Fruit fly (Drosophila melanogaster) whole organism, adult: ENCODE results near the gene CG43798.

Experiments
- CG11617 ChIP-seq: fragments of 200-800 bp; sonication (Bioruptor generic); optimal IDR thresholded peaks from 2 replicates; lab custom pipeline; 2017; ENCODE audit warnings: mild to moderate bottlenecking, missing biosample characterization, missing genetic modification reagents, missing genetic modification characterization
- CG12768 ChIP-seq: fragments of 200-800 bp; sonication (Bioruptor generic); optimal IDR thresholded peaks from 2 replicates; lab custom pipeline; 2017; ENCODE audit warnings: missing biosample characterization, missing genetic modification characterization, mild to moderate bottlenecking, moderate library complexity, missing genetic modification reagents
- CG14711 ChIP-seq: fragments of 200-800 bp; sonication (Bioruptor generic); optimal IDR thresholded peaks from 2 replicates; lab custom pipeline; 2018; ENCODE audit warnings: missing biosample characterization, mild to moderate bottlenecking, missing genetic modification characterization, moderate library complexity
- CG1620 ChIP-seq: fragments of 200-800 bp; sonication (Bioruptor generic); optimal IDR thresholded peaks from 2 replicates; lab custom pipeline; 2016; ENCODE audit warnings: missing biosample characterization, missing genetic modification characterization
- CG33017 ChIP-seq: fragments of 200-800 bp; sonication (Bioruptor generic); optimal IDR thresholded peaks from 2 replicates; lab custom pipeline; 2018; ENCODE audit warnings: missing biosample characterization, mild to moderate bottlenecking, missing genetic modification characterization, moderate library complexity
- CG5204 ChIP-seq: fragments of 200-800 bp; sonication (Bioruptor generic); optimal IDR thresholded peaks from 2 replicates; lab custom pipeline; 2016; ENCODE audit warnings: missing biosample characterization, missing genetic modification characterization
- CG7045 ChIP-seq: fragments of 200-800 bp; sonication (Bioruptor generic); optimal IDR thresholded peaks from 2 replicates; lab custom pipeline; 2017; ENCODE audit warnings: missing biosample characterization, mild to moderate bottlenecking, missing genetic modification characterization
- CG7101 ChIP-seq: fragments of 200-800 bp; sonication (Bioruptor generic); optimal IDR thresholded peaks from 2 replicates; lab custom pipeline; 2018; ENCODE audit warnings: missing biosample characterization, mild to moderate bottlenecking, missing genetic modification characterization, moderate library complexity
- Clk ChIP-seq: fragments of 200-800 bp; sonication (Bioruptor generic); optimal IDR thresholded peaks from 2 replicates; lab custom pipeline; 2017; ENCODE audit warnings: missing biosample characterization, missing genetic modification characterization
- Crg-1 ChIP-seq: fragments of 200-800 bp; sonication (Bioruptor generic); optimal IDR thresholded peaks from 2 replicates; lab custom pipeline; 2016; ENCODE audit warnings: missing biosample characterization, missing genetic modification characterization
- Hr96 ChIP-seq: fragments of 200-800 bp; sonication (Bioruptor generic); optimal IDR thresholded peaks from 2 replicates; lab custom pipeline; 2016; ENCODE audit warnings: missing biosample characterization, missing genetic modification characterization
- Mnt ChIP-seq: fragments of 200-800 bp; sonication (Bioruptor generic); optimal IDR thresholded peaks from 2 replicates; lab custom pipeline; 2016; ENCODE audit warnings: missing biosample characterization, mild to moderate bottlenecking, missing genetic modification characterization
- bab1 ChIP-seq: fragments of 200-800 bp; sonication (Bioruptor generic); optimal IDR thresholded peaks from 3 replicates; lab custom pipeline; 2019; ENCODE audit warnings: missing biosample characterization, mild to moderate bottlenecking, missing genetic modification characterization, moderate library complexity
- cic ChIP-seq: fragments of 200-800 bp; sonication (Bioruptor generic); optimal IDR thresholded peaks from 2 replicates; lab custom pipeline; 2017; ENCODE audit warnings: missing biosample characterization, mild to moderate bottlenecking, missing genetic modification characterization, moderate library complexity
- cnc ChIP-seq, 2 experiments: fragments of >200 bp; optimal IDR thresholded peaks; 2 replicates each; lab custom pipeline; 2017
- kay ChIP-seq: fragments of 200-800 bp; sonication (Bioruptor generic); peaks from one replicate; lab custom pipeline; 2016; ENCODE audit warnings: missing biosample characterization, missing genetic modification characterization, borderline replicate concordance
- ovo ChIP-seq: fragments of 200-800 bp; sonication (Bioruptor generic); optimal IDR thresholded peaks from 2 replicates; lab custom pipeline; 2016; ENCODE audit warnings: missing biosample characterization, missing genetic modification characterization
- pad ChIP-seq: fragments of 200-800 bp; sonication (Bioruptor generic); optimal IDR thresholded peaks from 3 replicates; lab custom pipeline; 2017; ENCODE audit warnings: missing biosample characterization, missing genetic modification characterization, mild to moderate bottlenecking, moderate library complexity, missing genetic modification reagents
- tj ChIP-seq: fragments of 200-800 bp; sonication (Bioruptor generic); optimal IDR thresholded peaks from 3 replicates; lab custom pipeline; 2017; ENCODE audit warnings: missing biosample characterization, mild to moderate bottlenecking, missing genetic modification characterization, moderate library complexity
- toe ChIP-seq: fragments of 200-800 bp; sonication (Bioruptor generic); optimal IDR thresholded peaks from 2 replicates; lab custom pipeline; 2016; ENCODE audit warnings: missing biosample characterization, missing genetic modification characterization

CG43798 gene

dm6 chr2L:4682377-4682776 lies 35.5 kb downstream of the CG43798 start, which contains the start of gene CG11929:
TSS of gene CG11929 (plus strand) at chr2L:4682677.
- TF ChIP-seq tj (GFP tag; lab: Kevin White, UChicago) = no peak
- TF ChIP-seq CG7101 (tag; lab: Kevin White, UChicago) = no peak
- TF ChIP-seq CG1620 = no peak
- TF ChIP-seq kay = no peak
- TF ChIP-seq CG7045 (GFP tag; lab: Kevin White, UChicago) = no peak
- no peak for TF ChIP-seq cic (GFP tag; lab: Kevin White, UChicago)
- no peak for TF ChIP-seq Mnt (GFP tag; lab: Kevin White, UChicago)
- TF ChIP-seq cnc (optimal IDR thresholded peaks at IDR 0.05; lab: Kevin White, UChicago) = no peak
- no peak for TF ChIP-seq Crg-1 (GFP tag; lab: Kevin White, UChicago)
- TF ChIP-seq CG5204 (GFP tag; lab: Kevin White, UChicago) = no peak
- no peak for TF ChIP-seq CG33017
- TF ChIP-seq CG12768 = no peak
- no peak for TF ChIP-seq CG11617 (GFP tag; lab: Kevin White, UChicago)

- TF ChIP-seq cic (GFP tag; lab: Kevin White, UChicago) (no peak), CG7101 (tag; lab: Kevin White, UChicago) (no peak)
These were observed 37.5 kb downstream of the CG43798 start, which contains the start of gene Elba1 for dm6 chr2L:4684361-4684760. TSS of gene Elba1 (minus strand) at chr2L:4684461.

- no peak for TF ChIP-seq CG1620
- TF ChIP-seq tj (GFP tag; lab: Kevin White, UChicago) = no peak
- no peak for TF ChIP-seq Clk
- TF ChIP-seq kay = no peak
- TF ChIP-seq CG12768 = no peak
- no peak for TF ChIP-seq cnc (optimal IDR thresholded peaks at IDR 0.05; lab: Kevin White, UChicago)
- no peak for TF ChIP-seq Crg-1 (GFP tag; lab: Kevin White, UChicago)
- TF ChIP-seq Mnt (GFP tag; lab: Kevin White, UChicago) = no peak
- TF ChIP-seq CG7045 (GFP tag; lab: Kevin White, UChicago) = no peak
- no peak for TF ChIP-seq CG14711 (tag; lab: Kevin White, UChicago)
- TF ChIP-seq CG11617 (GFP tag; lab: Kevin White, UChicago) = no peak
- no peak for TF ChIP-seq toe (GFP tag; lab: Kevin White, UChicago)
- no peak for TF ChIP-seq CG7101 (tag; lab: Kevin White, UChicago)
- no peak for TF ChIP-seq cic (GFP tag; lab: Kevin White, UChicago)
- TF ChIP-seq bab1 = no peak
- TF ChIP-seq pad = no peak
- no peak for TF ChIP-seq CG33017
- TF ChIP-seq ovo (GFP tag; lab: Kevin White, UChicago) = no peak
- TF ChIP-seq Hr96 (GFP tag; lab: Kevin White, UChicago) = no peak
- TF ChIP-seq CG5204 (GFP tag; lab: Kevin White, UChicago) = no peak
These were observed 40.4 kb downstream of the CG43798 start, which contains the start of gene Elba3 for dm6 chr2L:4687211-4687610. TSS of gene Elba3 (plus strand) at chr2L:4687511.

- TF ChIP-seq CG7045 (GFP tag; lab: Kevin White, UChicago) (no peak), CG33017 (no peak), pad (no peak), Mnt (GFP tag; lab: Kevin White, UChicago) (no peak), CG14711 (tag; lab: Kevin White, UChicago) (no peak), CG5204 (GFP tag; lab: Kevin White, UChicago) (no peak), bab1 (no peak), Hr96 (GFP tag; lab: Kevin White, UChicago) (no peak), CG1620 (no peak), kay (no peak), ovo (GFP tag; lab: Kevin White, UChicago) (no peak), cnc (optimal IDR thresholded peaks at IDR 0.05; lab: Kevin White, UChicago) (no peak), CG11617 (GFP tag; lab: Kevin White, UChicago) (no peak), cic (GFP tag; lab: Kevin White, UChicago) (no peak), Crg-1 (GFP tag; lab: Kevin White, UChicago) (no peak), tj (GFP tag; lab: Kevin White, UChicago) (no peak), CG12768 (no peak), toe (GFP tag; lab: Kevin White, UChicago) (no peak)
These were observed 43.8 kb downstream of the CG43798 start, which contains the start of gene CG3251 for dm6 chr2L:4690602-4691001. TSS of gene CG3251 (minus strand) at chr2L:4690702.

- no peak for TF ChIP-seq ovo (GFP tag; lab: Kevin White, UChicago)
- no peak for TF ChIP-seq bab1
- TF ChIP-seq CG11617 (GFP tag; lab: Kevin White, UChicago) = no peak
- no peak for TF ChIP-seq Crg-1 (GFP tag; lab: Kevin White, UChicago)
- no peak for TF ChIP-seq kay
- TF ChIP-seq tj (GFP tag; lab: Kevin White, UChicago) = no peak
- TF ChIP-seq cic (GFP tag; lab: Kevin White, UChicago) = no peak
- TF ChIP-seq pad = no peak
- no peak for TF ChIP-seq Hr96 (GFP tag; lab: Kevin White, UChicago)
- TF ChIP-seq CG7101 (tag; lab: Kevin White, UChicago) = no peak
- no peak for TF ChIP-seq cnc (optimal IDR thresholded peaks at IDR 0.05; lab: Kevin White, UChicago)
- no peak for TF ChIP-seq CG7045 (GFP tag; lab: Kevin White, UChicago)
- no peak for TF ChIP-seq CG1620
- TF ChIP-seq CG5204 (GFP tag; lab: Kevin White, UChicago) = no peak
- TF ChIP-seq CG12768 = no peak
- no peak for TF ChIP-seq Mnt (GFP tag; lab: Kevin White, UChicago)
These were observed 47.6 kb downstream of the CG43798 start, which contains the start of gene dcma for dm6 chr2L:4694421-4694820. TSS of gene dcma (plus strand) at chr2L:4694721.
